Fruit fly (Drosophila melanogaster): ENCODE data around the gene CG7329.

The CG7329 gene

DNA sequence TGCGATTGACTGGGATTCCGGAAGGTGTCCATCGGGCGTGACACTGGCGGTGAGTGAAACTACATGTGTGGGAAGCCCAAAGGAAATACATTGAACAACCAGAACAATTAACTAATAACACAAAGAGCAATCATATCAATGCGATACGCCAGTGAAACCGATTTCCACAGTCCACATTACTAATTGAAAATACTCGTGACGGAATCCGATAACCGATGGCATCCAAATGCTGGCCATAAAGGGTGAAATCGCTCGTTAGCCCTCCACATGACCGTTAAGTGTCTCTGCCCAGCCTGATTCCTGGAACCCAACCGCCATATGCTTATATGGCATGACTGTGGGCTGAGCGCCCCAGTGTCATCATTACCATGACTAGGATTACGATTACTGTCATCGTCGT is at the start of gene CG7329:
Gene CG7329 (minus strand): TSS at position 101 of the 400 bp plus-strand sequence.
- no peak for TF ChIP-seq CG17801 (GFP tag; optimal IDR thresholded peaks at IDR 0.05; ENCODE audit: partially characterized antibody)

DNA sequence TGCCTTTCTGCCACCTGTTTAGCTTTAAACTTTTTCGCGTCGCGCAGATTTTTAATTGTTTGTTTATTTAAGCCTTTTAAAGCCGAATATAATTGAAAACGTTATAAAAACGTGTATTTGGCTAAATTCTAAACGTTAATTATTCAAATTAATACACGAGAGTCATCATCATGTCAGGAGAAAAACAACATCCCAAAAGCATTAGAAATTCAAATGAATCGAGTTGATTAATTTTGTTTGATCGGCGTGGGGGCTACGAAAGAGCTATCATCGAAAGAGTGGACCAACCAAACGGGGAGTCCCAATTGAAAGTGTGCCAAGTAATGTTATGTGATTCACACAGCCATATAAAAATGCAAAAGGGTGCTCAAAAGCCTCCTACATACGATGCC is 49.5 kb upstream of the CG7329 start:
- TF ChIP-seq CG17801 (GFP tag; optimal IDR thresholded peaks at IDR 0.05; ENCODE audit: partially characterized antibody): no peak

DNA sequence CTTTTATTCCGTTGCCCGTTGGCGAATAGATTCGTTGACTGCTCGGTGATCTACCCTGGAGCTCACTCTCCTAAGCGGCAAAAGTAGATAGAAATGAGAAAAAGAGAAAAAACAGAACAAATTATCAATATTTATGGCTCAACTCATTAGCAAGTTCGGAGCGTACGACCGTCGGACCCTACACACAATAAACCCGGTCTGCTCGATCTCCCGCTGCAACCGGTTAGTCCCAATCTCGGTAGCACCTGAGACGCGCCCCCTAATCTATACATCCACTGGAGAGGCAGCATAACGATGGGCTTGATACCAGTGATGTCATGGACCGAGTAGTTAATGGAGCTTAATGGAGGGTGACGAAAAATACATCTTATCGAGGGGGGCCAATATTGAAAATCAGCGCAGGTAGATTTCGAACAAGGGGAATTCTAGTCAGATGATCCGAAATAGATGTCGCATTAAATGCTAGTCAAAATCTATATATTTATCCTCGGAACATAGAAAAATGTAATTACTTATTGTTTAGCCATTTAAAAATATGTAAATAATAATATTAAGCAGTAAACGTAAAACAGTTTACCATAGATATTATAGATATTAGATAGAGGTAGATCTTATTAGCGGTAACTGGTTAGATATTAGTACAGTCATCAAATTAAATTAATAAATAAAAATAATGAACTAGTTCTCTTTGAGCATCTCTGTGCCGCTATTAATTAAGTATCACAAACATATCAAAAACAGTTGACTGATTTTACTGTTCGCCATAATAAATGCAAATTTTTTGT is 48.9 kb upstream of the CG7329 start, which contains the start of gene CG7296:
Gene CG7296 (minus strand): TSS at position 58 of the 785 bp plus-strand sequence.
- TF ChIP-seq CG17801 (GFP tag; optimal IDR thresholded peaks at IDR 0.05; ENCODE audit: partially characterized antibody): no peak

DNA sequence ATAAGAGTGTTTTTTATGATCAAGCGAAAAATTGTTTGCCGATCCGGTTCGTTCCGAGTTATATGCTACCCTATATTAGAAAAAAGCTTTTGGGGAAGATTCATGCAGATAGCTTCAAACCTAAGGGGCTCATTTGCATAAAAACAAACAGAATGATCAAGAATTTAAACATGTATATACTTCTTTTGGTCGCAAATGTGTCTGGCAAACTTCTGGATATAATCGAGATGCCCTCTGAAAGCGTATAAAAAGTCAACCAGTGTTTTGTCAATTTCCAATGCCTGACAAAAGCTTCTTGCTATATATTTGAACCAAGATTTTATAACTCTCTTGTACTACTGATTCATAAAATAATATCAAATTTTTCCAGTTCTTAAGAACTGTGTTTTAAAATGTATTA is 47.4 kb upstream of the CG7329 start:
- no peak for TF ChIP-seq CG17801 (GFP tag; optimal IDR thresholded peaks at IDR 0.05; ENCODE audit: partially characterized antibody)

DNA sequence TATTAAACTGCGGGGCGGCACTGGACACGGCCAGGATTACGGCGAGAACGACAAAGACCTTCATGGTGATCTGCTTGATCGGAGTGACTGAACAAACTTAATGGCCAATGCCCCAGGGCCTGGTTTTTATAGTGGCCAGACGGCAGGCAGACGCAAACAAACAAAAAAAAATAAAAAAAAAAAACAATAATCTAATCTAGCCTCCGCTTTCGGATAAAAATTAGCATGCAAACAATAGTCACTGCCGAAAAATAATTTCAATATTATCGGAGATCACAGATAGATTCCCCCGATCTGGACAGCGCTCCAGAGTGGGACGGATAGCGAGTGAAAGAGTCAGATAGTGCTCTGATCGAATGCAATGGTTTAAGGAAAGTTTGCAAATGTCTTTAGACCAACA is 46.0 kb upstream of the CG7329 start, which contains the start of gene CG7299:
Gene CG7299 (minus strand): TSS at position 101 of the 400 bp plus-strand sequence.
- no peak for TF ChIP-seq CG17801 (GFP tag; optimal IDR thresholded peaks at IDR 0.05; ENCODE audit: partially characterized antibody)

DNA sequence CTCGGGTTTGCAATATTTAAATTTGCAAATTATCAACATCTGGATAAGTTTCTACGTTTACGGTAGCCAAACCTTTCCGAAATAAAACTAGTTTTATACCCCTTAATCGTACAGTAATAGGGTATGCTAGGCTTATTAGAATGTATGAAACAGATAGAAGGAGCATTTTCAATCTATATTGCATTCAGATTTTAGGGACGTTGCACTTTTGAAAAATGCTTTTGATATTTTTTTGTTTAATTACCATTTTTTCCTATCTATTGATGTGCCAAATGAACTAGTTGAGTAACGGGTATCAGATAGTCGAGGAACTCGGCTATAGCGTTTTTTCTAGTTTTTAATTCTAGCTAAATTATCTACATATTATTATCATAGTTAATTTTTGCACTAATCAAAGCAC is 44.6 kb upstream of the CG7329 start:
- TF ChIP-seq CG17801 (GFP tag; optimal IDR thresholded peaks at IDR 0.05; ENCODE audit: partially characterized antibody): no peak

DNA sequence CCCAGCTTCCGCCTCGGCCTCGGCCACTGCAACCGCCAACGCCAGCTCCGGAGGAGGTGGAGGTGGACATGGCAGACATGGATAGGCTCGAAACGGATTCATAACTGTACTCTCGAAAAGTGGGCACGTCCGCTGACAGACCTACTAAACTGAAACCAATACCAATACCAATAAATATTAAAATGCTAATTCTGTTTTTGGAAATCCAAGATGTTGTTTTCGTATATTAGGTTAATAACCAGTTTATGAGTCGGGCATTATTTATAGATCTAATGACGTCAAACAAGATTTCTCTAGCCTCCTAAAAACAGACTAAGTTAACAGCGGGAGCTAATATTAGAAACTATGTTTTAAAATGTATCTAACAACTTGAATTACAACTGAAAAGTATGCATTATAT is 43.9 kb upstream of the CG7329 start:
- TF ChIP-seq CG17801 (GFP tag; optimal IDR thresholded peaks at IDR 0.05; ENCODE audit: partially characterized antibody): no peak

DNA sequence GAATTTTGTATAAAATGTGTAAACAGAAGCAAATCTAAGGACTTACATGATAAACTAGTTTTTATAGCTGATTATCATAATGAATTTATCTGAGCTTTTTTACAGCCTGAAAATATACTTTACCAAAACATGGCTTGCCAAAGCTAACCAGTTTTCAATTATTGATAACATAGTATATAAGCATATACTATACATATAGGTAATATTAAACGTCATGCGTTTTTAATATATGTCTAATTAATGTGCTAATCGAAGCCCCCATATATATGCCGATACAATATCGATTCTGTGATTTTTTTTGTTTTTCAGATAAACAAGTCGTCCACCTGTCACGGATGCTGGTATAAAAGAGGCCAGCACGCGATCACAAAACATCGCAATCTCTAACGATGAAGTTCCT is 43.3 kb upstream of the CG7329 start, which contains the start of gene CG17107:
Gene CG17107 (plus strand): TSS at position 301 of the 400 bp plus-strand sequence.
- no peak for TF ChIP-seq CG17801 (GFP tag; optimal IDR thresholded peaks at IDR 0.05; ENCODE audit: partially characterized antibody)

DNA sequence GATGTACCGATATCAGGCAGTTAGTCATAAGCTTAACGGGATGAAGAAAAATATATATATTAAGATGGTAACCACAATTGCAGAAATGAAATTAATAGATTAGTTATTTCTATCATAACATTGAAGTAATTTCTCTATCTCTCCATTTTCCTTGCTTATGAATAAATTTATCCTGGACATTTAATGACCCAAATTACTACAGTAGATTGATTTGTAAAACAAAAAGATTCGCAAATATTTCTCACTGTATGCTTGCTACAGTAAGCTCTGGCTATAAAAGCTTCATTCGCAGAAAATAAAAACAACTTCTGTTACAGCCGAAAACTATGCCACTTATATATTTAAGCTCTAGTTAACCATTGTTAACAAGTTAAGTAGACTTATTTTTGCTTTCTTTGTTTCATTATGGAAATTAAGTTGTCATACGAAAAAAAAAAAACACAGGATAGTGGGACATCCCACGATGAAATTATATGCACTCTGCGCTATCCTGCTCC is 42.4 kb upstream of the CG7329 start, which contains the start of gene CG17105:
Gene CG17105 (plus strand): TSS at position 447 of the 497 bp plus-strand sequence.
- no peak for TF ChIP-seq CG17801 (GFP tag; optimal IDR thresholded peaks at IDR 0.05; ENCODE audit: partially characterized antibody)

DNA sequence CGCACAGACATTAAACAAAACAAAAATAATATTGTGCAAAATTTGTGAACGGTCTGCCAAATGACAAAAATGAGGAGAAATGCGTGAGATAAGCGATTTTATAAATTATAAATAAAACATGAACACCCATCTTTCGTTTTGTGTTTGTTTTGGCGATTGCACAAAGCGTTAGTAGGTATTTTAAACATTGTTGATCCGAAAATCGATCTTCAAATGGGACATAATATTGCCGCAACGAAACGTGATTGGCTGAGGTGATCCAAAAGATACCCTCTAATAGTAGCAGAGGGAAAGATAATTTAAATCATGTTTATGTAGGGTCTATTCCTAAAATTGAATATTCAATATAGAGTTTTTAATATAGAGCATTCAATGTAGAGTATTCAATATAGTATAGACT is 41.3 kb upstream of the CG7329 start:
- TF ChIP-seq CG17801 (GFP tag; optimal IDR thresholded peaks at IDR 0.05; ENCODE audit: partially characterized antibody): no peak

DNA sequence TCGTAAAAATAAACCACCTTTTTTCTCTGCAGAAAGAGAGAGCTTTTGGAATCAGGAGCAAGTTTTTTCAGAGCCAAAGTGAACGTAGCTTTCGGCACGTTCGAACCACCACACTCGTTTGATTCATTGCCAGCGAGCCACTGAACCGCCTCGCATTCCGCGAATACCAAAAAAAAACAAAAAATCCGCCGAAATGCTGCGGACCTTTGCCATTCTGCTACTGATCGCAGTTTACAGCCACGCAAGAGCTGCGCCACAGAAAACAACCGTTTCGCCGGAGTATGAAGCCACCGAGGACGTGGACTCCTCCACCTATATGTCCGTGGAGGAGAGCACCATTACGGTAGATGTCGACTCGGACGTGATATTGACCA is 39.4 kb upstream of the CG7329 start:
- TF ChIP-seq CG17801 (GFP tag; optimal IDR thresholded peaks at IDR 0.05; ENCODE audit: partially characterized antibody): no peak

DNA sequence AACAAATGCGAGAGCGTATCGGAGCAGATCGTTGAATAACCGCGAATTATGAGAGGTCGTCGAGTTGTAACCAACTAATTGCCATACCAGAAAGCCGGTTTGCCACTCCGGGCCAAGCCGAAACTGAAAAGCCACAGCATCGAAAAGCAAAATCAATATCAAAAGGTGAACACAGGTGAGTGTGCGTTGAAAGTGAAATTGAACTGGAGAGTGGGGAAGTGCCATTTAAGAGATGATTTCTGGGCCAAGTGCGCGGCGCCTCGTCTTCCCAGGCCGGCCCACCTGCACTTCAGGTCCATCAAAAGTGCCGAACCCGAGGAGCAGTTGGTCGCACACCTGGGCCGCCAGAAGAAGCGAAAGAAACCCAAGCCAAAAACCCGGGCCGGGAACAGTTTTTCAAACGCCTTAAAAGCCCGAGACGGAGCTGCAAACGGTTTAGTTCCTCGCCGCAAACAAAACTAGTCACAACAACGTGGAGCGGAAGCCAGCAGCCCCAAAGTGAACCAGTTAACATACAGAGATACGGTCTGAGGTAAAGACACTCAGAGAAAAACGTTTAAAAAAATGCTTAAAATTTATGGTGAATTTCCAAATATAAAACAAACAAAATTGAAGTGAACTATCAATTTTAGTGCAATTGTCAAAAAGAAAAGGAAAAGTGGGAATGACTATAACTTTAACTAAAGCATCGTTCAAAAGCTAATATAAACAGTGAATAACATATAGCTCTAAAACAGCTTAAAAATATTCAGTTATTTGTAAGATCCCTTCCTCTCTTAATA is 38.9 kb upstream of the CG7329 start, which contains the start of gene CG17104:
Gene CG17104 (plus strand): TSS at position 266 of the 782 bp plus-strand sequence.
- TF ChIP-seq CG17801 (GFP tag; optimal IDR thresholded peaks at IDR 0.05; ENCODE audit: partially characterized antibody): no peak

DNA sequence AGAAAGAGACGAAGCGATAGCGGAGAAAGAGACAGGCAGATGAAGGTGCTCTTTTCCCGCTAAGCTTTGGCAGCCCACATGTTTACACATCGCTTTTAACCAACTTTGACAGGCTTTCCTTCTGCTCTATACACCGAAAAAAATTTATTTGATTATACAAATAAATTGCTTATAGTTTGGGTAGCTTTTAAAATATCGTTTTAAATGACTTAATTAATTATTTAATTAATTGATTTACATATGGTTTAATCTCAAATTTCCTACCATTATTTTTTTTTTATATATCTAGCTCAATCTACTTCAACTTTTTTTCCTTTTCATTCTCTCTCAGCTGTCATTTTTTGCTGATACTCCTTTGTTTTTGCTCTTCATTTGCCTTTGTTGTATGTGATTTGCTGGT is 34.7 kb upstream of the CG7329 start:
- no peak for TF ChIP-seq CG17801 (GFP tag; optimal IDR thresholded peaks at IDR 0.05; ENCODE audit: partially characterized antibody)

DNA sequence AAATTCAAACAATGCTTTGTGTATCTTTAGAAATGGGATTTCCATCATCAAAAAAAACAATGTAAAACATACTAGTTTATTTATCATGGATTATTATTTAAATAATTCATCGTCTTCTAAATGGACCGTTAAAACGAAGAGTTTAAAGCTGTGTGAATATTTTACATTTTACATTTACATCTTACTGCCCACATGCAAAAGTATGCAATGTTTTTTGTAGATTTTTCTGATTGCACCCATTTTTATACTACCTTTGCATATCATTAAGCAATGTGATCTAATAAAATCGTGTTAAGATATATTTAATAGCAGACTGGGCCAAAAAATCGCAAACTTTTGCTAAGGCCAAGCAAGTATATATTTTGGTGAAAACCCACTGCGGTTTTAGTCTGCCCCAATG is 33.3 kb upstream of the CG7329 start:
- no peak for TF ChIP-seq CG17801 (GFP tag; optimal IDR thresholded peaks at IDR 0.05; ENCODE audit: partially characterized antibody)

DNA sequence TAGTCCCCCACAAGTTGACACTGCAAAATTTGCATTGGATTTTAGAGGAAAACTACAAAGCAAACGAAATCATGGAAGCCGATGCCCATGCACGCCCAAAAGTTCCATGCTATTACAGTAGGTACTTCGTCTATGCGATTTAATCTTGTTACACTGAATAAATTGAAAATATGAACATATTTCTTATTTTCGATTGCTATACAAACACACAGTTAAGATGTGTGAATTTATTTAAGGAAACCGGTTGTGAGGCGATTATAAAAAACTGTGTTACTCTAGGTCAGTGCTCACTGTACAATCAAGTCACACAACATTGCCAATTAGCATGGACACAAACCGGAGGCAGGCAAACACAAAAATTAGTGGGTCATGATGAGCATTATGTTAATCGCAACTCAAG is 27.3 kb upstream of the CG7329 start:
- no peak for TF ChIP-seq CG17801 (GFP tag; optimal IDR thresholded peaks at IDR 0.05; ENCODE audit: partially characterized antibody)

Data from ovary, adult (tissue).